Fruit fly (Drosophila melanogaster): ENCODE results near the gene CG8191.

DNA sequence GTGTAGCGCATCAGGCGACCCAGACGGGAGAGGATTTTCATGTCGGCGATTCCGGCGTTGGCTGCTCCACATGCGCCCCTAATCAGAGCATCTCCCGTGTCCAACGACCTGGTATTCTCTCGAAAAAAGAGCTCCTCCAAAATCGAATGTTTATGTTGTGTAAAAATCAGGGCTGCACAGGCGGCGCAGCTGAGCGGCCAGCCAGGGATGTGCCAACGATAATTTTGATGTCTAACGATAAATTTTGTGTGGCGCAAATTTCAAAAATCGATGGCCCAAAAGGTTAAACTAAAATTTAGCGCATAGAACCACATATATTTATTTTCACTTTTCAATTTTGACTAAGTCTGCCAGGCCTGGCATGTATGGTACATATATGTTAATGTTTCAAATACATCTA lies 30.9 kb upstream of the CG8191 start, which contains the start of gene CG9240:
- TF ChIP-seq fru (GFP tag; optimal IDR thresholded peaks at IDR 0.05) (no peak), usp (GFP tag; optimal IDR thresholded peaks at IDR 0.05) (no peak), br (GFP tag; optimal IDR thresholded peaks at IDR 0.05) (no peak), jim (GFP tag; optimal IDR thresholded peaks at IDR 0.05) (no peak), CrebA (GFP tag; optimal IDR thresholded peaks at IDR 0.05; ENCODE audit: borderline replicate concordance) (no peak), h (GFP tag; optimal IDR thresholded peaks at IDR 0.05) (no peak), Abd-B (GFP tag; optimal IDR thresholded peaks at IDR 0.05) (no peak), Dfd (GFP tag; optimal IDR thresholded peaks at IDR 0.05) (no peak), brk (GFP tag; optimal IDR thresholded peaks at IDR 0.05) (no peak), sv (GFP tag; optimal IDR thresholded peaks at IDR 0.05) (no peak), lola (GFP tag; optimal IDR thresholded peaks at IDR 0.05) (no peak)
